Worm (Caenorhabditis elegans) whole organism, L4/young adult: ENCODE measurements around the gene F40G9.12.

Source experiments
- W03F9.2 ChIP-seq: fragments of 150-350 bp; optimal IDR thresholded peaks from 2 replicates; lab custom pipeline; 2014; ENCODE audit warnings: missing biosample characterization, missing genetic modification characterization
- dao-5 ChIP-seq: sonication (generic microtip); optimal IDR thresholded peaks from 2 replicates; lab custom pipeline; 2016; ENCODE audit warnings: missing genotype, missing genetic modification characterization, moderate library complexity, missing compliant biosample characterization
- him-1 ChIP-seq: sonication (generic microtip); optimal IDR thresholded peaks from 2 replicates; lab custom pipeline; 2016; ENCODE audit warnings: missing genotype, missing genetic modification reagents, missing genetic modification characterization, missing compliant biosample characterization

ce11 chrIII:188426-188888, 16.8 kb downstream of the F40G9.12 start, which contains the start of gene ubc-20:
- TF ChIP-seq him-1 (no peak), dao-5 (tag; lab: Kevin White, UChicago) (no peak), W03F9.2 (tag; lab: Kevin White, UChicago) (no peak)
